Worm (Caenorhabditis elegans) whole organism, midembryonic: ENCODE results near the gene unc-22.

Source experiments
- T22C8.4 ChIP-seq: fragments of 200-800 bp; sonication (Bioruptor generic); IDR thresholded peaks from 2 replicates; pipeline ENCODE4 v1.3.6; 2022; ENCODE audit warnings: missing genetic modification characterization, missing compliant biosample characterization
- flt-1 ChIP-seq: fragments of 200-800 bp; sonication (Bioruptor generic); IDR thresholded peaks from 2 replicates; pipeline ENCODE4 v1.3.6; 2022; ENCODE audit warnings: missing genetic modification characterization, missing compliant biosample characterization
- tab-1 ChIP-seq: fragments of 200-800 bp; sonication (Bioruptor generic); IDR thresholded peaks from 2 replicates; pipeline ENCODE4 v1.3.6; 2022; ENCODE audit warnings: missing genetic modification characterization, missing compliant biosample characterization
- ztf-23 ChIP-seq: fragments of 200-800 bp; sonication (Bioruptor generic); IDR thresholded peaks from 2 replicates; pipeline ENCODE4 v1.3.6; 2022; ENCODE audit warnings: missing genetic modification reagents, missing genetic modification characterization, missing compliant biosample characterization
- ztf-29 ChIP-seq: fragments of 200-800 bp; sonication (Bioruptor generic); IDR thresholded peaks from 2 replicates; pipeline ENCODE4 v1.3.6; 2022; ENCODE audit warnings: missing genetic modification reagents, missing genetic modification characterization, missing compliant biosample characterization

ce11 chrIV:12015586-12015985 is 4.8 kb upstream of the unc-22 start, which contains the start of gene lips-6:
- TF ChIP-seq flt-1 (GFP tag; lab: Robert Waterston, UW) = no peak
- no peak for TF ChIP-seq tab-1 (GFP tag; lab: Robert Waterston, UW)
- no peak for TF ChIP-seq T22C8.4
- no peak for TF ChIP-seq ztf-23 (GFP tag; lab: Robert Waterston, UW)
- no peak for TF ChIP-seq ztf-29 (GFP tag; lab: Robert Waterston, UW)
